Fruit fly (Drosophila melanogaster): ENCODE results near the gene Eip74EF.

Gene Eip74EF

DNA sequence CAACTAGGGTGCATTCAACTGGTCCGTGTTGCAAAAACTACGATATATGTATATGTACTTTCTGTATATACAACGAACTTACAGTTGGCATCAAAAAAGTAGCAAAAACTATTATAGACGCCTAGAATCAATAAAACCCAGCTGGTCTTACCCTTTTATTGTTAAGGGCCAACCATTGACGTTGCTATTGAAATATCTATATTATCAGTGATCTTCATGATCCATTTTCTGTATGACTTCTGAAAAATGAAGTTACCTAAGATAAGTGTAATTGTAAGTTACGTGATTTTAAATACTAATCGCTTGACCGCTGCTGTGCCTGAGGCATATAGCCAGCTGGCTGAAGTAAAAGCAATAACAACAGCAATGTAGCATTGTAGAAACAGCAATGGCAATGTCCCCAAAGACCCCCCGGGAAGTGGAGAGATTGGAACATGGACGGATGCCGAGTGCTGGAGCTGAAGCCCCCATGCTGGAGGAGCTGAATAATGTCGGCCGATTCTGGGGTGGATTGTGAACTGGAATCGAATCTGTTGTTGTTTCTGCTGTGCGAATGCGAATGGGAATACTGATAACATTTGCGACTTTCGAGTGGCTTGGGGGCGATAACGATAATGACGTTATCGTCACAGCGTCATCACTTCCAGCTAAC lies 38.7 kb upstream of the Eip74EF start (continued):
- TF ChIP-seq gsb-n (tag; optimal IDR thresholded peaks at IDR 0.05): peak; percentile 13
- TF ChIP-seq tgo (GFP tag; IDR thresholded peaks at IDR 0.05): no peak
- TF ChIP-seq CTCF (GFP tag; optimal IDR thresholded peaks at IDR 0.05): peak; percentile 10
- TF ChIP-seq HHEX (GFP tag; optimal IDR thresholded peaks at IDR 0.05): peak; percentile 23
- TF ChIP-seq fd64A (GFP tag; optimal IDR thresholded peaks at IDR 0.05): no peak
- peak; percentile 30; the same call in 1 of the 2 replicates for TF ChIP-seq CG4360 (GFP tag; IDR thresholded peaks at IDR 0.05)
- peak; percentile 7 for TF ChIP-seq CG10274 (GFP tag; optimal IDR thresholded peaks at IDR 0.05)
- no peak for TF ChIP-seq CG11398 (GFP tag; optimal IDR thresholded peaks at IDR 0.05)
- TF ChIP-seq crc (GFP tag; optimal IDR thresholded peaks at IDR 0.05): peak; percentile 8
- TF ChIP-seq CG6654 (GFP tag; optimal IDR thresholded peaks at IDR 0.05): peak; percentile 17
- TF ChIP-seq ATbp (GFP tag; optimal IDR thresholded peaks at IDR 0.05): peak; percentile 19
- no peak for TF ChIP-seq vfl (GFP tag; optimal IDR thresholded peaks at IDR 0.05)
- no peak for TF ChIP-seq CG1233 (GFP tag; optimal IDR thresholded peaks at IDR 0.05)
- TF ChIP-seq br (optimal IDR thresholded peaks at IDR 0.05): no peak
- TF ChIP-seq Antp (GFP tag; optimal IDR thresholded peaks at IDR 0.05): peak; percentile 4
- no peak for TF ChIP-seq mld (GFP tag; IDR thresholded peaks at IDR 0.05; ENCODE audit: partially characterized antibody)
- no peak for TF ChIP-seq pan (optimal IDR thresholded peaks at IDR 0.05)
- peak in 1 of 2 experiments; percentile 40 for TF ChIP-seq pan (GFP tag; optimal IDR thresholded peaks at IDR 0.05 in 1 of 2, IDR thresholded peaks at IDR 0.05 in 1 of 2)
- TF ChIP-seq CG6854 (GFP tag; optimal IDR thresholded peaks at IDR 0.05): peak; percentile 36
- no peak for TF ChIP-seq slou (GFP tag; optimal IDR thresholded peaks at IDR 0.05)
- no peak for TF ChIP-seq CG11247 (GFP tag; IDR thresholded peaks at IDR 0.05)
- no peak for TF ChIP-seq CG16813 (GFP tag; IDR thresholded peaks at IDR 0.05; ENCODE audit: partially characterized antibody)
- peak; percentile 48 for TF ChIP-seq fd96Cb (tag; optimal IDR thresholded peaks at IDR 0.05)
- peak; percentile 27 for TF ChIP-seq ems (GFP tag; optimal IDR thresholded peaks at IDR 0.05)
- peak; percentile 86 for TF ChIP-seq Med (GFP tag)
- TF ChIP-seq CG10462 (GFP tag; optimal IDR thresholded peaks at IDR 0.05): no peak
- TF ChIP-seq CG8388 (GFP tag; optimal IDR thresholded peaks at IDR 0.05): peak; percentile 27
- 0 out of 2 replicates have a peak, but pooled peaks have one; percentile 28 for TF ChIP-seq sob (GFP tag; IDR thresholded peaks at IDR 0.05)
- TF ChIP-seq Asciz (GFP tag; optimal IDR thresholded peaks at IDR 0.05): peak; percentile 50
- peak; percentile 31 for TF ChIP-seq Bdp1 (GFP tag; optimal IDR thresholded peaks at IDR 0.05)
- TF ChIP-seq hkb (optimal IDR thresholded peaks at IDR 0.05): no peak
- TF ChIP-seq hkb (GFP tag; IDR thresholded peaks at IDR 0.05): peak; percentile 44
- no peak for TF ChIP-seq CG6683 (GFP tag; optimal IDR thresholded peaks at IDR 0.05)
- TF ChIP-seq Chrac-16 (GFP tag; optimal IDR thresholded peaks at IDR 0.05): no peak
- TF ChIP-seq CG7987 (GFP tag; optimal IDR thresholded peaks at IDR 0.05): no peak
- no peak for TF ChIP-seq tup (GFP tag; optimal IDR thresholded peaks at IDR 0.05)
- peak in 1 of 3 experiments; percentile 37 for TF ChIP-seq lola (GFP tag; optimal IDR thresholded peaks at IDR 0.05)
- peak; percentile 49 for TF ChIP-seq nmo (GFP tag; optimal IDR thresholded peaks at IDR 0.05)
- TF ChIP-seq Xbp1 (GFP tag; optimal IDR thresholded peaks at IDR 0.05): peak; percentile 26
- no peak for TF ChIP-seq wek (GFP tag; optimal IDR thresholded peaks at IDR 0.05)
- no peak for TF ChIP-seq ro (GFP tag; IDR thresholded peaks at IDR 0.05)
- TF ChIP-seq CG3407 (GFP tag; optimal IDR thresholded peaks at IDR 0.05): no peak
- peak; percentile 44; the same call in 2 of the 3 replicates for TF ChIP-seq dysf (GFP tag; IDR thresholded peaks at IDR 0.05)
- TF ChIP-seq CG33213 (GFP tag; optimal IDR thresholded peaks at IDR 0.05): peak; percentile 4
- no peak for TF ChIP-seq exex (tag; optimal IDR thresholded peaks at IDR 0.05)
- TF ChIP-seq oc (tag; optimal IDR thresholded peaks at IDR 0.05): no peak
- TF ChIP-seq CG12219 (GFP tag; optimal IDR thresholded peaks at IDR 0.05): peak; percentile 17
- TF ChIP-seq CG4820 (GFP tag; optimal IDR thresholded peaks at IDR 0.05): peak; percentile 27
- TF ChIP-seq CG7271 (tag; optimal IDR thresholded peaks at IDR 0.05): no peak
- no peak for TF ChIP-seq CrebB (tag; optimal IDR thresholded peaks at IDR 0.05)
- TF ChIP-seq CG12659 (GFP tag; optimal IDR thresholded peaks at IDR 0.05): peak; percentile 0
